Fruit fly (Drosophila melanogaster) whole organism, embryonic: ENCODE measurements around the gene CG34427.
A peak's percentile ranks its signal among the peaks of the same experiment; 100 is the strongest.

Source experiments
- CG10274 ChIP-seq: fragments of 200-800 bp; sonication (Bioruptor generic); optimal IDR thresholded peaks from 3 replicates; lab custom pipeline; 2017; ENCODE audit warnings: missing biosample characterization, mild to moderate bottlenecking, missing genetic modification characterization
- CG10462 ChIP-seq: fragments of 200-800 bp; sonication (Bioruptor generic); optimal IDR thresholded peaks from 2 replicates; lab custom pipeline; 2016; ENCODE audit warnings: missing biosample characterization, missing genetic modification characterization
- CG11560 ChIP-seq: fragments of 200-800 bp; sonication (Bioruptor generic); IDR thresholded peaks from 3 replicates; pipeline ENCODE4 v1.3.6; 2022; ENCODE audit warnings: missing biosample characterization, missing genetic modification characterization
- CG1233 ChIP-seq: fragments of 200-800 bp; sonication (Bioruptor generic); optimal IDR thresholded peaks from 4 replicates; lab custom pipeline; 2018; ENCODE audit warnings: missing biosample characterization, mild to moderate bottlenecking, missing genetic modification characterization
- CG12942 ChIP-seq: fragments of 200-800 bp; sonication (Bioruptor generic); optimal IDR thresholded peaks from 3 replicates; lab custom pipeline; 2016; ENCODE audit warnings: missing biosample characterization, missing genetic modification characterization
- CG13624 ChIP-seq: fragments of 200-800 bp; sonication (Bioruptor generic); optimal IDR thresholded peaks from 2 replicates; lab custom pipeline; 2016; ENCODE audit warnings: missing biosample characterization, missing genetic modification characterization
- CG15011 ChIP-seq: fragments of 200-800 bp; sonication (Bioruptor generic); optimal IDR thresholded peaks from 3 replicates; lab custom pipeline; 2018; ENCODE audit warnings: missing biosample characterization, mild to moderate bottlenecking, missing genetic modification characterization
- CG16863 ChIP-seq: fragments of 200-800 bp; sonication (Bioruptor generic); optimal IDR thresholded peaks from 3 replicates; lab custom pipeline; 2016; ENCODE audit warnings: missing biosample characterization, missing genetic modification characterization
- CG2678 ChIP-seq: fragments of 200-800 bp; sonication (Bioruptor generic); optimal IDR thresholded peaks from 3 replicates; lab custom pipeline; 2019; ENCODE audit warnings: missing biosample characterization, mild to moderate bottlenecking, missing genetic modification characterization, moderate library complexity
- CG31224 ChIP-seq: fragments of 200-800 bp; sonication (Bioruptor generic); IDR thresholded peaks from 2 replicates; pipeline ENCODE4 v1.3.6; 2022; ENCODE audit warnings: missing biosample characterization, missing genetic modification characterization
- CG32772 ChIP-seq: fragments of 200-800 bp; sonication (Bioruptor generic); IDR thresholded peaks from 2 replicates; pipeline ENCODE4 v1.3.6; 2022; ENCODE audit warnings: missing biosample characterization, missing genetic modification characterization
- CG6813 ChIP-seq: fragments of 200-800 bp; sonication (Bioruptor generic); optimal IDR thresholded peaks from 2 replicates; lab custom pipeline; 2017; ENCODE audit warnings: missing biosample characterization, missing genetic modification characterization, mild to moderate bottlenecking, moderate library complexity, missing genetic modification reagents
- CG7987 ChIP-seq: fragments of 200-800 bp; sonication (Bioruptor generic); optimal IDR thresholded peaks from 2 replicates; lab custom pipeline; 2018; ENCODE audit warnings: missing biosample characterization, mild to moderate bottlenecking, missing genetic modification characterization, moderate library complexity
- CG8944 ChIP-seq: fragments of 200-800 bp; sonication (Bioruptor generic); optimal IDR thresholded peaks from 3 replicates; lab custom pipeline; 2016; ENCODE audit warnings: missing biosample characterization, missing genetic modification characterization
- CG9797 ChIP-seq: fragments of 200-800 bp; sonication (Bioruptor generic); optimal IDR thresholded peaks from 3 replicates; lab custom pipeline; 2018; ENCODE audit warnings: missing biosample characterization, mild to moderate bottlenecking, missing genetic modification characterization
- CG9817 ChIP-seq: fragments of 200-800 bp; sonication (Bioruptor generic); optimal IDR thresholded peaks from 2 replicates; lab custom pipeline; 2018; ENCODE audit warnings: missing biosample characterization, mild to moderate bottlenecking, missing genetic modification characterization, moderate library complexity
- Chrac-16 ChIP-seq: fragments of 200-800 bp; sonication (Bioruptor generic); optimal IDR thresholded peaks from 3 replicates; lab custom pipeline; 2016; ENCODE audit warnings: missing biosample characterization, missing genetic modification characterization
- D ChIP-seq, 2 experiments: fragments of 200-800 bp in 1 of 2; fragments of >200 bp in 1 of 2; sonication (Bioruptor generic) in 1 of 2; optimal IDR thresholded peaks; 2 replicates in 1 of 2; 3 replicates in 1 of 2; lab custom pipeline; 2017; ENCODE audit warnings: mild to moderate bottlenecking in 1 of 2, missing biosample characterization in 1 of 2, missing genetic modification characterization in 1 of 2, missing genetic modification reagents in 1 of 2
- Doc2 ChIP-seq: fragments of 200-800 bp; sonication (Bioruptor generic); IDR thresholded peaks from 2 replicates; pipeline ENCODE4 v1.3.6; 2022; ENCODE audit warnings: missing biosample characterization, missing genetic modification characterization
- Doc3 ChIP-seq: fragments of 200-800 bp; sonication (Bioruptor generic); IDR thresholded peaks from 3 replicates; pipeline ENCODE4 v1.3.6; 2022; ENCODE audit warnings: missing biosample characterization, missing genetic modification characterization; ENCODE audit not compliant: partially characterized antibody
- E2f1 ChIP-seq: fragments of 200-800 bp; sonication (Bioruptor generic); IDR thresholded peaks from 2 replicates; pipeline ENCODE4 v1.3.6; 2022; ENCODE audit warnings: missing biosample characterization, missing genetic modification characterization
- Gsc ChIP-seq: fragments of 200-800 bp; sonication (Bioruptor generic); IDR thresholded peaks from 2 replicates; pipeline ENCODE4 v1.3.6; 2022; ENCODE audit warnings: missing biosample characterization, missing genetic modification characterization
- HHEX ChIP-seq: fragments of 200-800 bp; sonication (Bioruptor generic); optimal IDR thresholded peaks from 3 replicates; lab custom pipeline; 2017; ENCODE audit warnings: missing biosample characterization, mild to moderate bottlenecking, missing genetic modification characterization, missing genetic modification reagents
- Hand ChIP-seq: fragments of 200-800 bp; sonication (Bioruptor generic); optimal IDR thresholded peaks from 2 replicates; lab custom pipeline; 2017; ENCODE audit warnings: mild to moderate bottlenecking, missing biosample characterization, missing genetic modification reagents, missing genetic modification characterization
- HmgD ChIP-seq: fragments of 200-800 bp; sonication (Bioruptor generic); optimal IDR thresholded peaks from 3 replicates; lab custom pipeline; 2016; ENCODE audit warnings: missing biosample characterization, missing genetic modification characterization
- Hr51 ChIP-seq, 2 experiments: fragments of 200-800 bp; sonication (Bioruptor generic); optimal IDR thresholded peaks; 2 replicates in 1 of 2; 3 replicates in 1 of 2; lab custom pipeline; 2016 to 2018; ENCODE audit warnings: missing biosample characterization in 2 of 2, missing genetic modification characterization in 2 of 2, mild to moderate bottlenecking in 1 of 2, moderate library complexity in 1 of 2
- Hsf ChIP-seq: fragments of 200-800 bp; sonication (Bioruptor generic); optimal IDR thresholded peaks from 3 replicates; lab custom pipeline; 2016; ENCODE audit warnings: missing biosample characterization, missing genetic modification characterization
- NC2β ChIP-seq: fragments of 200-800 bp; sonication (Bioruptor generic); optimal IDR thresholded peaks from 2 replicates; lab custom pipeline; 2016; ENCODE audit warnings: missing biosample characterization, missing genetic modification characterization
- Nf-YC ChIP-seq: fragments of 200-800 bp; optimal IDR thresholded peaks from 3 replicates; lab custom pipeline; 2019; ENCODE audit warnings: missing biosample characterization, mild to moderate bottlenecking, missing genetic modification characterization, moderate library complexity
- Oli ChIP-seq: fragments of 200-800 bp; sonication (Bioruptor generic); optimal IDR thresholded peaks from 2 replicates; lab custom pipeline; 2018; ENCODE audit warnings: missing biosample characterization, mild to moderate bottlenecking, missing genetic modification characterization, moderate library complexity
- Optix ChIP-seq: fragments of 200-800 bp; sonication (Bioruptor generic); IDR thresholded peaks from 3 replicates; pipeline ENCODE4 v1.3.6; 2022; ENCODE audit warnings: missing biosample characterization, missing genetic modification characterization
- Taf1 ChIP-seq: fragments of 200-800 bp; sonication (Bioruptor generic); IDR thresholded peaks from 2 replicates; pipeline ENCODE4 v1.3.6; 2022; ENCODE audit warnings: missing biosample characterization, missing genetic modification characterization
- abd-A ChIP-seq: fragments of 200-800 bp; sonication (Bioruptor generic); optimal IDR thresholded peaks from 3 replicates; lab custom pipeline; 2019; ENCODE audit warnings: missing biosample characterization, mild to moderate bottlenecking, missing genetic modification characterization, moderate library complexity
- ac ChIP-seq: fragments of 200-800 bp; sonication (Bioruptor generic); optimal IDR thresholded peaks from 3 replicates; lab custom pipeline; 2017; ENCODE audit warnings: missing biosample characterization, mild to moderate bottlenecking, missing genetic modification characterization
- az2 ChIP-seq: fragments of 200-800 bp; sonication (Bioruptor generic); optimal IDR thresholded peaks from 3 replicates; lab custom pipeline; 2016; ENCODE audit warnings: missing biosample characterization, missing genetic modification characterization
- bowl ChIP-seq: fragments of 200-800 bp; sonication (Bioruptor generic); IDR thresholded peaks from 2 replicates; pipeline ENCODE4 v1.3.6; 2022; ENCODE audit warnings: missing biosample characterization, missing genetic modification characterization
- croc ChIP-seq: fragments of 200-800 bp; sonication (Bioruptor generic); conservative IDR thresholded peaks from 3 replicates; pipeline ENCODE4 v1.3.6; 2022; ENCODE audit warnings: missing biosample characterization, missing genetic modification characterization
- cwo ChIP-seq: fragments of 200-800 bp; sonication (Bioruptor generic); optimal IDR thresholded peaks from 3 replicates; lab custom pipeline; 2017; ENCODE audit warnings: missing biosample characterization, missing genetic modification characterization, mild to moderate bottlenecking, moderate library complexity, missing genetic modification reagents
- danr ChIP-seq: fragments of 200-800 bp; sonication (Bioruptor generic); IDR thresholded peaks from 2 replicates; pipeline ENCODE4 v1.3.6; 2022; ENCODE audit warnings: missing biosample characterization, missing genetic modification characterization
- emc ChIP-seq: fragments of 200-800 bp; sonication (Bioruptor generic); optimal IDR thresholded peaks from 2 replicates; lab custom pipeline; 2016; ENCODE audit warnings: missing biosample characterization, missing genetic modification characterization
- ewg ChIP-seq: fragments of 200-800 bp; sonication (Bioruptor generic); optimal IDR thresholded peaks from 3 replicates; lab custom pipeline; 2017; ENCODE audit warnings: mild to moderate bottlenecking, missing biosample characterization, missing genetic modification reagents, missing genetic modification characterization
- gcm ChIP-seq: fragments of 200-800 bp; sonication (Bioruptor generic); optimal IDR thresholded peaks from 2 replicates; lab custom pipeline; 2019; ENCODE audit warnings: missing biosample characterization, mild to moderate bottlenecking, missing genetic modification characterization, moderate library complexity
- kah ChIP-seq: fragments of 200-800 bp; sonication (Bioruptor generic); optimal IDR thresholded peaks from 2 replicates; lab custom pipeline; 2018; ENCODE audit warnings: missing biosample characterization, mild to moderate bottlenecking, missing genetic modification characterization
- odd ChIP-seq: fragments of 200-800 bp; sonication (Bioruptor generic); optimal IDR thresholded peaks from 2 replicates; lab custom pipeline; 2017; ENCODE audit warnings: missing biosample characterization, mild to moderate bottlenecking, missing genetic modification characterization
- schlank ChIP-seq: fragments of 200-800 bp; sonication (Bioruptor generic); optimal IDR thresholded peaks from 2 replicates; lab custom pipeline; 2018; ENCODE audit warnings: missing biosample characterization, mild to moderate bottlenecking, missing genetic modification characterization
- tap ChIP-seq: fragments of 200-800 bp; optimal IDR thresholded peaks from 3 replicates; lab custom pipeline; 2019; ENCODE audit warnings: missing biosample characterization, mild to moderate bottlenecking, missing genetic modification characterization, moderate library complexity
- tna ChIP-seq: fragments of 200-800 bp; sonication (Bioruptor generic); IDR thresholded peaks from 2 replicates; pipeline ENCODE4 v1.3.6; 2022; ENCODE audit warnings: missing biosample characterization, missing genetic modification characterization; ENCODE audit not compliant: partially characterized antibody
- unpg ChIP-seq: fragments of 200-800 bp; sonication (Bioruptor generic); optimal IDR thresholded peaks from 3 replicates; lab custom pipeline; 2018; ENCODE audit warnings: missing biosample characterization, mild to moderate bottlenecking, missing genetic modification characterization, moderate library complexity
- wor ChIP-seq: fragments of 200-800 bp; sonication (Bioruptor generic); IDR thresholded peaks from 2 replicates; pipeline ENCODE4 v1.3.6; 2022; ENCODE audit warnings: missing biosample characterization, missing genetic modification characterization

The CG34427 gene

DNA sequence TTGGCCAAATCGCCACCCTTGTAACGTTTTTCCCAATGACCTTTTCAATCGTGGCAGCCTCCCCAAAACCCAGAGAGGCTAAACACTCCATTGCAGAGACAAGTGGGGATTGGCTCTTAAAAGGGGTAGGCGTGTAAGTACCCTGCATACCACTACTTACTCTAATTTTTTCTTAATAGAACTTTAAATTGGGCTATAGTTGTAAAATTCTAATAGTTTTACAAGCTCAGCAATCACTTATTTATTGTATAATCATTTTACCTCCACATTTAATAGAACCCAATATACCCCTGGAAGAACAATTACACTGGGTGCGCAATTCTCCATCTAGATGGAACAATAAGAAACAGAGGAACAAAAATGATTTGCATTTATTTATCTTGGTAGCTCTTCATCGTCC, 37.2 kb downstream of the CG34427 start (continued):
- TF ChIP-seq HHEX (peak; percentile 65), CG2678 (tag; lab: Kevin White, UChicago) (peak; percentile 88), az2 (peak; percentile 73), Hand (peak; percentile 63), Hsf (GFP tag; lab: Kevin White, UChicago) (peak; percentile 72), gcm (GFP tag; lab: Kevin White, UChicago) (peak; percentile 49), Taf1 (GFP tag; lab: Robert Waterston, UW) (no peak), emc (GFP tag; lab: Kevin White, UChicago) (peak; percentile 25), tap (tag; lab: Kevin White, UChicago) (peak; percentile 75), CG9797 (no peak), kah (peak; percentile 26), CG16863 (GFP tag; lab: Kevin White, UChicago) (peak; percentile 56), Oli (tag; lab: Kevin White, UChicago) (peak; percentile 83), CG13624 (peak; percentile 48), bowl (GFP tag; lab: Robert Waterston, UW) (peak; percentile 27; the same call in 1 of the 2 replicates), CG7987 (peak; percentile 24), CG9817 (tag; lab: Kevin White, UChicago) (peak; percentile 74), HmgD (GFP tag; lab: Kevin White, UChicago) (no peak), CG10274 (peak; percentile 27), abd-A (no peak), wor (peak; percentile 55), croc (GFP tag; lab: Robert Waterston, UW) (peak; percentile 67; the same call in 2 of the 3 replicates), CG12942 (peak; percentile 14), NC2β (peak; percentile 55), CG11560 (tag; lab: Robert Waterston, UW) (peak; percentile 38; the same call in 1 of the 3 replicates), Doc3 (GFP tag; lab: Robert Waterston, UW) (no peak), E2f1 (GFP tag; lab: Robert Waterston, UW) (peak; percentile 74), CG10462 (GFP tag; lab: Kevin White, UChicago) (peak; percentile 42), Doc2 (no peak), odd (GFP tag; lab: Kevin White, UChicago) (peak; percentile 12), CG6813 (GFP tag; lab: Kevin White, UChicago) (peak; percentile 68), ac (GFP tag; lab: Kevin White, UChicago) (no peak), Optix (0 out of 3 replicates have a peak, but pooled peaks have one; percentile 48), cwo (GFP tag; lab: Kevin White, UChicago) (peak; percentile 74), CG31224 (GFP tag; lab: Robert Waterston, UW) (peak; percentile 67), unpg (GFP tag; lab: Kevin White, UChicago) (peak; percentile 81), danr (GFP tag; lab: Robert Waterston, UW) (no peak), Nf-YC (tag; lab: Kevin White, UChicago) (no peak), D (optimal IDR thresholded peaks at IDR 0.05; lab: Kevin White, UChicago) (no peak), D (GFP tag; optimal IDR thresholded peaks at IDR 0.05; lab: Kevin White, UChicago) (peak; percentile 71), Hr51 (GFP tag; optimal IDR thresholded peaks at IDR 0.05; lab: Kevin White, UChicago) (peak in 1 of 2 experiments; percentile 81), Chrac-16 (GFP tag; lab: Kevin White, UChicago) (peak; percentile 69), CG32772 (GFP tag; lab: Robert Waterston, UW) (peak; percentile 74), CG15011 (GFP tag; lab: Kevin White, UChicago) (peak; percentile 35), Gsc (0 out of 2 replicates have a peak, but pooled peaks have one; percentile 39), schlank (tag; lab: Kevin White, UChicago) (no peak), tna (GFP tag; lab: Robert Waterston, UW) (no peak), ewg (peak; percentile 54), CG8944 (GFP tag; lab: Kevin White, UChicago) (peak; percentile 47), CG1233 (GFP tag; lab: Kevin White, UChicago) (peak; percentile 61)
